Fruit fly (Drosophila melanogaster) whole organism, wandering third instar larva: ENCODE results near the gene Dnz1.

Source experiments
- CG32264 ChIP-seq: fragments of 200-800 bp; sonication (Bioruptor generic); optimal IDR thresholded peaks from 2 replicates; lab custom pipeline; 2016; ENCODE audit warnings: missing biosample characterization, missing genetic modification characterization
- CG9705 ChIP-seq: fragments of 200-800 bp; sonication (Bioruptor generic); optimal IDR thresholded peaks from 2 replicates; lab custom pipeline; 2018; ENCODE audit warnings: missing biosample characterization, mild to moderate bottlenecking, missing genetic modification characterization
- Dfd ChIP-seq: fragments of >200 bp; optimal IDR thresholded peaks from 2 replicates; lab custom pipeline; 2017; ENCODE audit warnings: missing biosample characterization, missing genetic modification characterization
- HLH106 ChIP-seq: fragments of 200-800 bp; optimal IDR thresholded peaks from 3 replicates; lab custom pipeline; 2019; ENCODE audit warnings: missing biosample characterization, mild to moderate bottlenecking, missing genetic modification characterization, moderate library complexity
- Hnf4 ChIP-seq: fragments of 200-800 bp; sonication (Bioruptor generic); optimal IDR thresholded peaks from 2 replicates; lab custom pipeline; 2016; ENCODE audit warnings: missing biosample characterization, mild to moderate bottlenecking, missing genetic modification characterization
- Hr78 ChIP-seq: fragments of >200 bp; optimal IDR thresholded peaks from 2 replicates; lab custom pipeline; 2017; ENCODE audit warnings: missing biosample characterization, missing genetic modification characterization
- Hr83 ChIP-seq: fragments of 200-300 bp; sonication (Bioruptor generic); optimal IDR thresholded peaks from 2 replicates; lab custom pipeline; 2016; ENCODE audit warnings: missing biosample characterization, mild to moderate bottlenecking, missing genetic modification characterization, moderate library complexity; ENCODE audit not compliant: poor library complexity, severe bottlenecking
- Jra ChIP-seq: sonication (Bioruptor generic); optimal IDR thresholded peaks from 2 replicates; lab custom pipeline; 2016; ENCODE audit warnings: missing biosample characterization, missing genetic modification characterization
- Mio ChIP-seq: sonication (Bioruptor generic); optimal IDR thresholded peaks from 2 replicates; lab custom pipeline; 2016; ENCODE audit warnings: missing biosample characterization, missing genetic modification characterization
- OdsH ChIP-seq: fragments of 200-800 bp; sonication (Bioruptor generic); optimal IDR thresholded peaks from 2 replicates; lab custom pipeline; 2016; ENCODE audit warnings: missing biosample characterization, mild to moderate bottlenecking, missing genetic modification characterization
- Vsx2 ChIP-seq: fragments of 200-300, 225-300 bp; sonication (Bioruptor generic); optimal IDR thresholded peaks from 2 replicates; lab custom pipeline; 2018; ENCODE audit warnings: missing biosample characterization, missing genetic modification characterization; ENCODE audit not compliant: partially characterized antibody
- brk ChIP-seq: fragments of 200-800 bp; sonication (Bioruptor generic); optimal IDR thresholded peaks from 2 replicates; lab custom pipeline; 2016; ENCODE audit warnings: missing biosample characterization, mild to moderate bottlenecking, missing genetic modification characterization
- dl ChIP-seq, 2 experiments: fragments of 175-275, 200-275 bp in 1 of 2; fragments of 200-275 bp in 1 of 2; sonication (Bioruptor generic); optimal IDR thresholded peaks; lab custom pipeline; 2018; ENCODE audit warnings: mild to moderate bottlenecking in 2 of 2, missing biosample characterization in 2 of 2, missing genetic modification characterization in 2 of 2, moderate library complexity in 2 of 2; ENCODE audit not compliant: partially characterized antibody in 2 of 2, insufficient read depth in 1 of 2
- dmrt93B ChIP-seq: fragments of 200-800 bp; sonication (Bioruptor generic); optimal IDR thresholded peaks from 2 replicates; lab custom pipeline; 2018; ENCODE audit warnings: missing biosample characterization, mild to moderate bottlenecking, missing genetic modification characterization
- dsf ChIP-seq: sonication (Bioruptor generic); optimal IDR thresholded peaks from 2 replicates; lab custom pipeline; 2016; ENCODE audit warnings: missing biosample characterization, missing genetic modification characterization, borderline replicate concordance
- foxo ChIP-seq, 2 experiments: fragments of 200-800 bp; sonication (Bioruptor generic); optimal IDR thresholded peaks; 2 replicates in 1 of 2; 3 replicates in 1 of 2; lab custom pipeline; 2016 to 2017; ENCODE audit warnings: missing biosample characterization in 2 of 2, missing genetic modification characterization in 2 of 2
- fru ChIP-seq: fragments of 200-800 bp; sonication (Bioruptor generic); optimal IDR thresholded peaks from 3 replicates; lab custom pipeline; 2016; ENCODE audit warnings: missing biosample characterization, mild to moderate bottlenecking, missing genetic modification characterization
- h ChIP-seq: fragments of 200-800 bp; sonication (Bioruptor generic); optimal IDR thresholded peaks from 3 replicates; lab custom pipeline; 2016; ENCODE audit warnings: missing biosample characterization, mild to moderate bottlenecking, missing genetic modification characterization
- jim ChIP-seq: fragments of 175-275, 200-325 bp; sonication (Bioruptor generic); optimal IDR thresholded peaks from 2 replicates; lab custom pipeline; 2016; ENCODE audit warnings: missing biosample characterization, mild to moderate bottlenecking, missing genetic modification characterization
- pan ChIP-seq: fragments of >200 bp; optimal IDR thresholded peaks from 2 replicates; lab custom pipeline; 2017
- psq ChIP-seq: fragments of 200-800 bp; sonication (Bioruptor generic); optimal IDR thresholded peaks from 3 replicates; lab custom pipeline; 2017; ENCODE audit warnings: missing biosample characterization, mild to moderate bottlenecking, missing genetic modification characterization, moderate library complexity
- rgr ChIP-seq: fragments of 200-800 bp; sonication (Bioruptor generic); optimal IDR thresholded peaks from 3 replicates; lab custom pipeline; 2016; ENCODE audit warnings: missing biosample characterization, mild to moderate bottlenecking, missing genetic modification characterization
- sage ChIP-seq: fragments of 200-800 bp; sonication (Bioruptor generic); optimal IDR thresholded peaks from 2 replicates; lab custom pipeline; 2016; ENCODE audit warnings: missing biosample characterization, mild to moderate bottlenecking, missing genetic modification characterization
- tai ChIP-seq: sonication (Bioruptor generic); optimal IDR thresholded peaks from 2 replicates; lab custom pipeline; 2016; ENCODE audit warnings: missing biosample characterization, missing genetic modification characterization
- woc ChIP-seq: sonication (Bioruptor generic); optimal IDR thresholded peaks from 2 replicates; lab custom pipeline; 2016; ENCODE audit warnings: missing biosample characterization, mild to moderate bottlenecking, missing genetic modification characterization

The Dnz1 gene

DNA sequence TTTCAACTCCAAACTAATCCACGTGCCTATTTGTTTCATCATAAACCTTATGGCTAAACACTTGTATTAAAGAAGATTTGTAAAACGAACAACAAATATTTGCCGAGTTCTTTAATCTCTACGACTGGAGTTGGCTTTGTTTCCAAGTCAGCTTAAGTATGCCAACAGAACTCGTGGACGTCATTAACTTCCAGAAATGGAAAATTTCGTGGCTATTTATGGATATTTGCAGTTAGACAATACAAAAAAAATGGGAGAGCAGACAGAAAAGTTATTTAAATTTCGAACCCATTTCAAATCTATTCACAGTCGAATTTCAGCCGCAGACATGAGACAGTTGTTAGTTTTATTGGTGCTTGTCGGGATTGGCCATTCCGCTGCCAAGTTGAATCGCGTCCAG is 36.0 kb downstream of the Dnz1 start, which contains the start of gene CG17134:
TSS of gene CG17134 (plus strand) at position 301 of the 400 bp plus-strand sequence.
- TF ChIP-seq jim (GFP tag; lab: Kevin White, UChicago) (no peak), h (no peak), HLH106 (tag; lab: Kevin White, UChicago) (no peak), foxo (GFP tag; optimal IDR thresholded peaks at IDR 0.05; lab: Kevin White, UChicago) (no peak), Jra (GFP tag; lab: Kevin White, UChicago) (no peak), fru (GFP tag; lab: Kevin White, UChicago) (no peak), rgr (GFP tag; lab: Kevin White, UChicago) (no peak), woc (no peak), dmrt93B (GFP tag; lab: Kevin White, UChicago) (no peak), brk (GFP tag; lab: Kevin White, UChicago) (no peak), dsf (GFP tag; lab: Kevin White, UChicago) (no peak), Vsx2 (GFP tag; lab: Kevin White, UChicago) (no peak), dl (GFP tag; optimal IDR thresholded peaks at IDR 0.05; lab: Kevin White, UChicago; ENCODE audit: insufficient read depth in 1 of 2, partially characterized antibody in 2 of 2) (no peak), OdsH (GFP tag; lab: Kevin White, UChicago) (no peak), Hnf4 (GFP tag; lab: Kevin White, UChicago) (no peak), CG32264 (GFP tag; lab: Kevin White, UChicago) (no peak), psq (GFP tag; lab: Kevin White, UChicago) (no peak), Hr83 (GFP tag; lab: Kevin White, UChicago) (no peak), Dfd (no peak), CG9705 (GFP tag; lab: Kevin White, UChicago) (no peak)
- TF ChIP-seq, all 38 proteins: peak for 0

DNA sequence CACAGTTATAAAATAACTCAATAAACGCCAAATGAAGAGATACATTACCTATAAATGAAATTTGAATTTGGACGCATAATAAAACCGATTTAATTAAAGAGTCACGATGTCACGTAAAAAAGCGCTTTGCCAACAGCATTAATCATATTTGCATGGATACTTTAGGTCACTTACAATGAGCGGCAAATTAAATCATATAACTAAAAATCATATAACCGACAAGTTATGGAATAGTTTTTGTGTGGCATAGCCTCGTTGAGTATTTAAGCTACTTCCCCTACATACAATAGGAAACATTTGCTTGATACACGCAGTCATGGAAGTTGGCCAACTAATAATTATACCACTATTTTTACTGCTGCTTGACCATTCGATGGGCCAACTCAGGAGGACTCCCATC is 37.6 kb downstream of the Dnz1 start, which contains the start of gene CG6508:
TSS of gene CG6508 (plus strand) at position 301 of the 400 bp plus-strand sequence.
- TF ChIP-seq Jra (GFP tag; lab: Kevin White, UChicago) (no peak), Hr78 (no peak), h (no peak), jim (GFP tag; lab: Kevin White, UChicago) (no peak), tai (no peak), Mio (no peak), sage (GFP tag; lab: Kevin White, UChicago) (no peak), dsf (GFP tag; lab: Kevin White, UChicago) (no peak), pan (lab: Kevin White, UChicago) (no peak), Hr83 (GFP tag; lab: Kevin White, UChicago) (no peak)
